Fruit fly (Drosophila melanogaster) whole organism, adult: ENCODE results near the gene CG33772.

ENCODE experiments used
- CG11617 ChIP-seq: fragments of 200-800 bp; sonication (Bioruptor generic); optimal IDR thresholded peaks from 2 replicates; lab custom pipeline; 2017; ENCODE audit warnings: mild to moderate bottlenecking, missing biosample characterization, missing genetic modification reagents, missing genetic modification characterization
- CG5204 ChIP-seq: fragments of 200-800 bp; sonication (Bioruptor generic); optimal IDR thresholded peaks from 2 replicates; lab custom pipeline; 2016; ENCODE audit warnings: missing biosample characterization, missing genetic modification characterization
- Mnt ChIP-seq: fragments of 200-800 bp; sonication (Bioruptor generic); optimal IDR thresholded peaks from 2 replicates; lab custom pipeline; 2016; ENCODE audit warnings: missing biosample characterization, mild to moderate bottlenecking, missing genetic modification characterization
- toe ChIP-seq: fragments of 200-800 bp; sonication (Bioruptor generic); optimal IDR thresholded peaks from 2 replicates; lab custom pipeline; 2016; ENCODE audit warnings: missing biosample characterization, missing genetic modification characterization

dm6 chr3L:22699133-22699532, 46.8 kb upstream of the CG33772 start, which contains the start of gene CG45116:
- TF ChIP-seq CG11617 (GFP tag; lab: Kevin White, UChicago): no peak
- no peak for TF ChIP-seq CG5204 (GFP tag; lab: Kevin White, UChicago)
- no peak for TF ChIP-seq toe (GFP tag; lab: Kevin White, UChicago)
- no peak for TF ChIP-seq Mnt (GFP tag; lab: Kevin White, UChicago)
